Worm (Caenorhabditis elegans) whole organism, L4/young adult: ENCODE measurements around the gene ZK1321.1.

Experiments used
- W03F9.2 ChIP-seq: fragments of 150-350 bp; optimal IDR thresholded peaks from 2 replicates; lab custom pipeline; 2014; ENCODE audit warnings: missing biosample characterization, missing genetic modification characterization
- dao-5 ChIP-seq: sonication (generic microtip); optimal IDR thresholded peaks from 2 replicates; lab custom pipeline; 2016; ENCODE audit warnings: missing genotype, missing genetic modification characterization, moderate library complexity, missing compliant biosample characterization
- him-1 ChIP-seq: sonication (generic microtip); optimal IDR thresholded peaks from 2 replicates; lab custom pipeline; 2016; ENCODE audit warnings: missing genotype, missing genetic modification reagents, missing genetic modification characterization, missing compliant biosample characterization

DNA sequence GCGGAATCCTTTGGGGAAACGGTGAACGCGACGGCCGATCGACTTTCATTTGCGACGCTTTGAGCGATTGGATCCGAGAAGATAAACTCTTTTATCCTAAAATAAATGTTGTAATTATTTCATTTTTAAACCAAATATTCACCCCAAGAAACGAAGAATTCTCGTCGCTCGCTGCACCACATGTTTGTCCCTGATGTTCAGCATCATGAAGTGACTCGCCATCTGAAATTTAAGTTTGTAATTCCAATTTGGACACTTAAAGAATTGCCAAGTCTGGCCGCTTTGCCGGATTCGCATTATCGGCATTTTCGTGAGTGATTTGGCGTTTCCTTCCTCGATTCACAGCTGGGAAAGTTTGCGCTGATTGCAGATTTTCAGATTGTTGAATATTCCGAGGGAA, 35.9 kb upstream of the ZK1321.1 start, which contains the start of gene Y53C12A.6:
- TF ChIP-seq him-1 (no peak), W03F9.2 (tag; lab: Kevin White, UChicago) (no peak), dao-5 (tag; lab: Kevin White, UChicago) (no peak)
